Fruit fly (Drosophila melanogaster): ENCODE data around the gene Pvf1.

DNA sequence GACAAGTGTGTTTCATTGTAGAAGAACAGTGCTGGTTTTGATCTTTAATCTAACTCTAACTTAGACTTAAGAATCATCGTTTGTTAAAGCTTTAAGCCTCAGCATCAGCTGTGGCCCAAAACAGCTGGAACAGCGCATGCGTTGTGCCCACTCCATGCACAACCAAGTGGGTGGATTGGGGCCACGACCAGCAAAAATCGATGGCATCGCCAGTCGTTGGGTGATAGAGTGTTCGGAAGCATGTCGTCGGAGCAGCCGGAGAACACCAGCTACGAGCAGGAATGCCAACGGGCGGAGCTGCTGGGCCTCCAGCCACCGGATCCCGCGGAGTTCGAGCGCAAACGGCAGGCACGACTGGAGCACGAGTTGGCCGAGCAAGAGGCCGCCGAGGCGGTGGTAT is 27.6 kb downstream of the Pvf1 start, which contains the start of gene CG32544:
- TF ChIP-seq tj (GFP tag; optimal IDR thresholded peaks at IDR 0.05) (no peak), Mnt (GFP tag; optimal IDR thresholded peaks at IDR 0.05) (no peak), Hr96 (GFP tag; optimal IDR thresholded peaks at IDR 0.05) (no peak), CG11617 (GFP tag; optimal IDR thresholded peaks at IDR 0.05) (no peak), kay (GFP tag; ENCODE audit: borderline replicate concordance) (no peak), bab1 (GFP tag; optimal IDR thresholded peaks at IDR 0.05) (no peak), CG5204 (GFP tag; optimal IDR thresholded peaks at IDR 0.05) (no peak), CG33017 (tag; optimal IDR thresholded peaks at IDR 0.05) (no peak), CG12768 (GFP tag; optimal IDR thresholded peaks at IDR 0.05) (no peak), CG7045 (GFP tag; optimal IDR thresholded peaks at IDR 0.05) (no peak)
